Fruit fly (Drosophila melanogaster) ovary, adult (tissue): ENCODE results near the gene NimA.
A peak's percentile ranks its signal among the peaks of the same experiment; 100 is the strongest.

Experiments
- CG17801 ChIP-seq: fragments of 200-800 bp; optimal IDR thresholded peaks from 2 replicates; lab custom pipeline; 2019; ENCODE audit warnings: missing biosample characterization, mild to moderate bottlenecking, missing genetic modification characterization, moderate library complexity; ENCODE audit not compliant: partially characterized antibody

Gene NimA

dm6 chr2L:13966732-13967316 lies 9.5 kb downstream of the NimA start, which contains the start of gene NimB2:
Gene NimB2 (minus strand): TSS chr2L:13967018.
- TF ChIP-seq CG17801 = no peak

- no peak for TF ChIP-seq CG17801
Observed at dm6 chr2L:13967846-13968350, 10.6 kb downstream of the NimA start, which contains the start of gene NimB3. Gene NimB3 (minus strand): TSS chr2L:13967985.

dm6 chr2L:13969876-13970275 lies 12.5 kb downstream of the NimA start, which contains the start of the genes NimB4 and NimB5:
Gene NimB4 (minus strand): TSS chr2L:13969976.
Gene NimB5 (plus strand): TSS chr2L:13970177.
- TF ChIP-seq CG17801 = no peak

dm6 chr2L:13972847-13973246 lies 15.5 kb downstream of the NimA start, which contains the start of gene He:
Gene He (minus strand): TSS chr2L:13972947.
- no peak for TF ChIP-seq CG17801

- no peak for TF ChIP-seq CG17801
Observed at dm6 chr2L:13976669-13977068, 19.3 kb downstream of the NimA start, which contains the start of gene NimC1. Gene NimC1 (minus strand): TSS chr2L:13976769.

dm6 chr2L:13977073-13977472 lies 19.7 kb downstream of the NimA start, which contains the start of gene Cyp28a5:
Gene Cyp28a5 (plus strand): TSS chr2L:13977302.
- TF ChIP-seq CG17801 = no peak

dm6 chr2L:13979826-13980225 lies 22.5 kb downstream of the NimA start, which contains the start of gene NimC2:
Gene NimC2 (plus strand): TSS chr2L:13980126.
- no peak for TF ChIP-seq CG17801

dm6 chr2L:13998952-13999351 lies 41.6 kb downstream of the NimA start:
- no peak for TF ChIP-seq CG17801

dm6 chr2L:14001078-14001477 lies 43.7 kb downstream of the NimA start, which contains the start of gene rk:
Gene rk (minus strand): TSS chr2L:14001248.
- TF ChIP-seq CG17801 = no peak

dm6 chr2L:14001887-14002286 lies 44.5 kb downstream of the NimA start:
- no peak for TF ChIP-seq CG17801

- TF ChIP-seq CG17801 = no peak
Observed at dm6 chr2L:14007801-14008200, 50.5 kb downstream of the NimA start, which contains the start of gene CG42692. Gene CG42692 (plus strand): TSS chr2L:14008101.

- no peak for TF ChIP-seq CG17801
Observed at dm6 chr2L:14010410-14010809, 53.1 kb downstream of the NimA start.

dm6 chr2L:14011591-14012303 lies 54.4 kb downstream of the NimA start:
- peak; percentile 2 for TF ChIP-seq CG17801

- TF ChIP-seq CG17801 = no peak
Observed at dm6 chr2L:14012304-14013054, 55.1 kb downstream of the NimA start, which contains the start of gene bgm. Gene bgm (plus strand): TSS chr2L:14013004.
